Worm (Caenorhabditis elegans) whole organism, L3 larva: ENCODE results near the gene daf-4.

Experiments used
- ZK546.5 ChIP-seq: sonication (generic microtip); optimal IDR thresholded peaks from 2 replicates; lab custom pipeline; 2017; ENCODE audit warnings: missing biosample characterization, missing genetic modification characterization
- aly-2 ChIP-seq: fragments of 150-350 bp; optimal IDR thresholded peaks from 2 replicates; lab custom pipeline; 2014; ENCODE audit warnings: missing biosample characterization, missing genetic modification characterization
- ceh-16 ChIP-seq: sonication (generic microtip); optimal IDR thresholded peaks from 2 replicates; lab custom pipeline; 2017; ENCODE audit warnings: missing biosample characterization, missing genetic modification characterization
- jun-1 ChIP-seq: fragments of 150-350 bp; optimal IDR thresholded peaks from 2 replicates; lab custom pipeline; 2014; ENCODE audit warnings: missing biosample characterization, missing genetic modification reagents, missing genetic modification characterization
- lsy-12 ChIP-seq: sonication (generic microtip); optimal IDR thresholded peaks from 2 replicates; lab custom pipeline; 2016; ENCODE audit warnings: mild to moderate bottlenecking, missing genetic modification characterization, missing compliant biosample characterization
- nhr-237 ChIP-seq: fragments of 150-350 bp; optimal IDR thresholded peaks from 2 replicates; lab custom pipeline; 2014; ENCODE audit warnings: missing biosample characterization, missing genetic modification characterization
- nhr-28 ChIP-seq: fragments of 150-350 bp; optimal IDR thresholded peaks from 2 replicates; lab custom pipeline; 2014; ENCODE audit warnings: missing biosample characterization, missing genetic modification characterization
- nhr-77 ChIP-seq: fragments of 150-350 bp; optimal IDR thresholded peaks from 2 replicates; lab custom pipeline; 2014; ENCODE audit warnings: missing biosample characterization, missing genetic modification characterization
- skn-1 ChIP-seq: fragments of 150-350 bp; optimal IDR thresholded peaks from 2 replicates; lab custom pipeline; 2014; ENCODE audit warnings: missing biosample characterization, missing genetic modification characterization

DNA sequence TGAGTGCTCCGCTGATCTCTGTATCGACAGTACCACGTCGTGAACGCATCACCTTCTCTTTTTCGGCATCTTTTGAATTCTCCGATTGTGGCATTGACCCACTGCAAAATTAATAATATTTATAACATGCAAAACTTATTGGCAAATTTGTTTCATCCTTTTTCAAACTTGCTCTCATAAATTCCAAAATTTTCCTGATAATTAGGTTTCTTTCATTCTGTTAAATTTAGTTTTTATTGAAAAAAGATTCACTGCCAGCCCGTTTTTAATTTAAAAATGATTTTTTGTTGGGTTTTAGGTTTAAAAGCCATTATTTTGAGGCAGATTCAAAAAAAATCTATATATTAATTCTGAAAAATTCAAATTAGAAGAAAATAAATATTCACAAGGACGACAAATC is 25.0 kb upstream of the daf-4 start, which contains the start of gene wdr-37:
- TF ChIP-seq jun-1 (tag; lab: Kevin White, UChicago) (no peak), skn-1 (tag; lab: Kevin White, UChicago) (no peak), nhr-28 (tag; lab: Kevin White, UChicago) (no peak), aly-2 (no peak), nhr-77 (tag; lab: Kevin White, UChicago) (no peak), nhr-237 (no peak), ZK546.5 (no peak), lsy-12 (tag; lab: Kevin White, UChicago) (no peak), ceh-16 (tag; lab: Kevin White, UChicago) (no peak)
